Worm (Caenorhabditis elegans): Measurements from ENCODE around the gene F15A8.1.

The F15A8.1 gene

DNA sequence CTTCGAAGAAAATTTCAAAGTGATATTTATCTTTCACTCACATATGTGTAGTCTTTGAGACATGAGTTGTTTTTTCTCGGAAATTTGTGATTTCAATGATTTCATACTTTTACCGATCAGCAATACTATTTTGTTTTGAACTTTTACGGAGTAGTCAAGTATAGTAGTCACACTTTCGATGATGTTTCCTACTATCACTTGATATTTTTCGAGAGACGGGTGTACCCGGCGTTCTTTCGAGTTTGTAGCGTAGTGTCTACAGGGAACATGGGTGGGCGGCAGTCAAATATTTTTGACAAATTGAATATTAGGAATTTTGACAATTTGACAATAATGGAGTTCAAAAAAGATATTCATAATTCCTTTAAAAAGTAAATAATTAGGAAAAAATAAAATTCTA, 1.9 kb upstream of the F15A8.1 start:
- TF ChIP-seq nhr-10 (tag; optimal IDR thresholded peaks at IDR 0.05) (no peak), nhr-6 (tag; optimal IDR thresholded peaks at IDR 0.05) (no peak), R02D3.7 (tag; optimal IDR thresholded peaks at IDR 0.05) (no peak), Y55F3AM.14 (GFP tag; optimal IDR thresholded peaks at IDR 0.05) (no peak), ztf-11 (tag; optimal IDR thresholded peaks at IDR 0.05) (no peak), aly-2 (tag; optimal IDR thresholded peaks at IDR 0.05) (no peak), skn-1 (tag; optimal IDR thresholded peaks at IDR 0.05) (no peak), lsy-2 (tag; optimal IDR thresholded peaks at IDR 0.05) (no peak), sma-9 (GFP tag; optimal IDR thresholded peaks at IDR 0.05) (no peak), sma-9 (tag; optimal IDR thresholded peaks at IDR 0.05) (no peak), ceh-16 (tag; optimal IDR thresholded peaks at IDR 0.05) (no peak), fos-1 (tag; optimal IDR thresholded peaks at IDR 0.05) (no peak), peb-1 (tag; optimal IDR thresholded peaks at IDR 0.05) (no peak), ceh-82 (tag; optimal IDR thresholded peaks at IDR 0.05) (no peak), nhr-12 (tag; optimal IDR thresholded peaks at IDR 0.05) (no peak)

- no peak for TF ChIP-seq nhr-12 (tag; optimal IDR thresholded peaks at IDR 0.05)
- peak; percentile 29 for TF ChIP-seq fos-1 (tag; optimal IDR thresholded peaks at IDR 0.05)
- TF ChIP-seq ceh-16 (tag; optimal IDR thresholded peaks at IDR 0.05): no peak
- TF ChIP-seq R02D3.7 (tag; optimal IDR thresholded peaks at IDR 0.05): no peak
- TF ChIP-seq F13H6.1 (tag; optimal IDR thresholded peaks at IDR 0.05): peak; percentile 2
Measured at ce11 chrX:4439616-4440015, 1.1 kb upstream of the F15A8.1 start.

- TF ChIP-seq unc-39 (tag; optimal IDR thresholded peaks at IDR 0.05) (no peak), blmp-1 (tag; optimal IDR thresholded peaks at IDR 0.05; ENCODE audit: insufficient read depth) (no peak), mbf-1 (tag; optimal IDR thresholded peaks at IDR 0.05) (no peak), nhr-12 (tag; optimal IDR thresholded peaks at IDR 0.05) (no peak), lin-11 (tag; optimal IDR thresholded peaks at IDR 0.05) (no peak), nhr-23 (tag; optimal IDR thresholded peaks at IDR 0.05) (no peak), R02D3.7 (tag; optimal IDR thresholded peaks at IDR 0.05) (no peak), ztf-1 (GFP tag; conservative IDR thresholded peaks at IDR 0.05) (no peak), ceh-16 (tag; optimal IDR thresholded peaks at IDR 0.05) (no peak), nhr-237 (tag; optimal IDR thresholded peaks at IDR 0.05) (no peak), unc-62 (GFP tag; optimal IDR thresholded peaks at IDR 0.05) (no peak), nhr-77 (tag; optimal IDR thresholded peaks at IDR 0.05) (no peak), skn-1 (tag; optimal IDR thresholded peaks at IDR 0.05) (no peak), lin-39 (tag; optimal IDR thresholded peaks at IDR 0.05) (no peak), egl-27 (tag; optimal IDR thresholded peaks at IDR 0.05) (peak; percentile 45), snpc-4 (tag; optimal IDR thresholded peaks at IDR 0.05) (peak; percentile 3), peb-1 (tag; optimal IDR thresholded peaks at IDR 0.05) (no peak), aly-2 (tag; optimal IDR thresholded peaks at IDR 0.05) (no peak), nhr-25 (tag; optimal IDR thresholded peaks at IDR 0.05) (no peak), ama-1 (optimal IDR thresholded peaks at IDR 0.05) (no peak), gmeb-1 (tag; optimal IDR thresholded peaks at IDR 0.05) (peak; percentile 41), ztf-11 (tag; optimal IDR thresholded peaks at IDR 0.05) (no peak), nhr-129 (tag; optimal IDR thresholded peaks at IDR 0.05) (peak; percentile 70), sma-9 (GFP tag; optimal IDR thresholded peaks at IDR 0.05) (peak; percentile 76), sma-9 (tag; optimal IDR thresholded peaks at IDR 0.05) (no peak), fos-1 (tag; optimal IDR thresholded peaks at IDR 0.05) (peak; percentile 29), crh-2 (tag; optimal IDR thresholded peaks at IDR 0.05) (peak; percentile 44), mab-5 (tag; optimal IDR thresholded peaks at IDR 0.05) (no peak), zag-1 (tag; optimal IDR thresholded peaks at IDR 0.05) (no peak), lsy-2 (tag; optimal IDR thresholded peaks at IDR 0.05) (peak in 1 of 2 experiments; percentile 42), sem-4 (tag; optimal IDR thresholded peaks at IDR 0.05) (peak; percentile 20), nhr-6 (tag; optimal IDR thresholded peaks at IDR 0.05) (no peak), elt-1 (tag; optimal IDR thresholded peaks at IDR 0.05) (no peak), mdl-1 (tag; optimal IDR thresholded peaks at IDR 0.05) (peak in 1 of 2 experiments; percentile 51), dmd-4 (tag; optimal IDR thresholded peaks at IDR 0.05) (no peak), ztf-4 (tag; optimal IDR thresholded peaks at IDR 0.05) (no peak), ZK546.5 (tag; optimal IDR thresholded peaks at IDR 0.05) (no peak), nhr-11 (tag; optimal IDR thresholded peaks at IDR 0.05) (no peak), nhr-10 (tag; optimal IDR thresholded peaks at IDR 0.05) (no peak), elt-3 (tag; optimal IDR thresholded peaks at IDR 0.05) (no peak), Y55F3AM.14 (GFP tag; optimal IDR thresholded peaks at IDR 0.05) (no peak), ceh-82 (tag; optimal IDR thresholded peaks at IDR 0.05) (no peak), F13H6.1 (tag; optimal IDR thresholded peaks at IDR 0.05) (peak; percentile 55), lin-13 (GFP tag; optimal IDR thresholded peaks at IDR 0.05) (peak; percentile 32), sma-3 (GFP tag; optimal IDR thresholded peaks at IDR 0.05) (no peak), C34F6.9 (tag; optimal IDR thresholded peaks at IDR 0.05) (peak; percentile 27), alr-1 (tag; optimal IDR thresholded peaks at IDR 0.05) (no peak), unc-55 (GFP tag; optimal IDR thresholded peaks at IDR 0.05) (peak; percentile 62), nhr-21 (tag; optimal IDR thresholded peaks at IDR 0.05) (peak; percentile 41)
Measured at ce11 chrX:4444073-4444472, 3.3 kb downstream of the F15A8.1 start.

Measured in whole organism, L2 larva.